Fruit fly (Drosophila melanogaster) whole organism, adult: ENCODE data around the gene Mrp5.

Experiments used
- CG11617 ChIP-seq: fragments of 200-800 bp; sonication (Bioruptor generic); optimal IDR thresholded peaks from 2 replicates; lab custom pipeline; 2017; ENCODE audit warnings: mild to moderate bottlenecking, missing biosample characterization, missing genetic modification reagents, missing genetic modification characterization
- CG12768 ChIP-seq: fragments of 200-800 bp; sonication (Bioruptor generic); optimal IDR thresholded peaks from 2 replicates; lab custom pipeline; 2017; ENCODE audit warnings: missing biosample characterization, missing genetic modification characterization, mild to moderate bottlenecking, moderate library complexity, missing genetic modification reagents
- CG14711 ChIP-seq: fragments of 200-800 bp; sonication (Bioruptor generic); optimal IDR thresholded peaks from 2 replicates; lab custom pipeline; 2018; ENCODE audit warnings: missing biosample characterization, mild to moderate bottlenecking, missing genetic modification characterization, moderate library complexity
- CG1620 ChIP-seq: fragments of 200-800 bp; sonication (Bioruptor generic); optimal IDR thresholded peaks from 2 replicates; lab custom pipeline; 2016; ENCODE audit warnings: missing biosample characterization, missing genetic modification characterization
- CG33017 ChIP-seq: fragments of 200-800 bp; sonication (Bioruptor generic); optimal IDR thresholded peaks from 2 replicates; lab custom pipeline; 2018; ENCODE audit warnings: missing biosample characterization, mild to moderate bottlenecking, missing genetic modification characterization, moderate library complexity
- CG5204 ChIP-seq: fragments of 200-800 bp; sonication (Bioruptor generic); optimal IDR thresholded peaks from 2 replicates; lab custom pipeline; 2016; ENCODE audit warnings: missing biosample characterization, missing genetic modification characterization
- CG7045 ChIP-seq: fragments of 200-800 bp; sonication (Bioruptor generic); optimal IDR thresholded peaks from 2 replicates; lab custom pipeline; 2017; ENCODE audit warnings: missing biosample characterization, mild to moderate bottlenecking, missing genetic modification characterization
- CG7101 ChIP-seq: fragments of 200-800 bp; sonication (Bioruptor generic); optimal IDR thresholded peaks from 2 replicates; lab custom pipeline; 2018; ENCODE audit warnings: missing biosample characterization, mild to moderate bottlenecking, missing genetic modification characterization, moderate library complexity
- Clk ChIP-seq: fragments of 200-800 bp; sonication (Bioruptor generic); optimal IDR thresholded peaks from 2 replicates; lab custom pipeline; 2017; ENCODE audit warnings: missing biosample characterization, missing genetic modification characterization
- Crg-1 ChIP-seq: fragments of 200-800 bp; sonication (Bioruptor generic); optimal IDR thresholded peaks from 2 replicates; lab custom pipeline; 2016; ENCODE audit warnings: missing biosample characterization, missing genetic modification characterization
- Hr96 ChIP-seq: fragments of 200-800 bp; sonication (Bioruptor generic); optimal IDR thresholded peaks from 2 replicates; lab custom pipeline; 2016; ENCODE audit warnings: missing biosample characterization, missing genetic modification characterization
- Mnt ChIP-seq: fragments of 200-800 bp; sonication (Bioruptor generic); optimal IDR thresholded peaks from 2 replicates; lab custom pipeline; 2016; ENCODE audit warnings: missing biosample characterization, mild to moderate bottlenecking, missing genetic modification characterization
- bab1 ChIP-seq: fragments of 200-800 bp; sonication (Bioruptor generic); optimal IDR thresholded peaks from 3 replicates; lab custom pipeline; 2019; ENCODE audit warnings: missing biosample characterization, mild to moderate bottlenecking, missing genetic modification characterization, moderate library complexity
- cic ChIP-seq: fragments of 200-800 bp; sonication (Bioruptor generic); optimal IDR thresholded peaks from 2 replicates; lab custom pipeline; 2017; ENCODE audit warnings: missing biosample characterization, mild to moderate bottlenecking, missing genetic modification characterization, moderate library complexity
- cnc ChIP-seq, 2 experiments: fragments of >200 bp; optimal IDR thresholded peaks; 2 replicates each; lab custom pipeline; 2017
- kay ChIP-seq: fragments of 200-800 bp; sonication (Bioruptor generic); peaks from one replicate; lab custom pipeline; 2016; ENCODE audit warnings: missing biosample characterization, missing genetic modification characterization, borderline replicate concordance
- ovo ChIP-seq: fragments of 200-800 bp; sonication (Bioruptor generic); optimal IDR thresholded peaks from 2 replicates; lab custom pipeline; 2016; ENCODE audit warnings: missing biosample characterization, missing genetic modification characterization
- pad ChIP-seq: fragments of 200-800 bp; sonication (Bioruptor generic); optimal IDR thresholded peaks from 3 replicates; lab custom pipeline; 2017; ENCODE audit warnings: missing biosample characterization, missing genetic modification characterization, mild to moderate bottlenecking, moderate library complexity, missing genetic modification reagents
- tj ChIP-seq: fragments of 200-800 bp; sonication (Bioruptor generic); optimal IDR thresholded peaks from 3 replicates; lab custom pipeline; 2017; ENCODE audit warnings: missing biosample characterization, mild to moderate bottlenecking, missing genetic modification characterization, moderate library complexity
- toe ChIP-seq: fragments of 200-800 bp; sonication (Bioruptor generic); optimal IDR thresholded peaks from 2 replicates; lab custom pipeline; 2016; ENCODE audit warnings: missing biosample characterization, missing genetic modification characterization

The Mrp5 gene

dm6 chr3R:19902926-19903739 lies 27.7 kb upstream of the Mrp5 start, which contains the start of gene ClpX:
Gene ClpX (minus strand): TSS chr3R:19903689.
- TF ChIP-seq cnc (optimal IDR thresholded peaks at IDR 0.05; lab: Kevin White, UChicago) (no peak), tj (GFP tag; lab: Kevin White, UChicago) (peak; percentile 64), toe (GFP tag; lab: Kevin White, UChicago) (no peak), CG33017 (tag; lab: Kevin White, UChicago) (no peak), ovo (GFP tag; lab: Kevin White, UChicago) (no peak), Clk (GFP tag; lab: Kevin White, UChicago) (no peak), CG7045 (no peak), Hr96 (GFP tag; lab: Kevin White, UChicago) (no peak), CG14711 (tag; lab: Kevin White, UChicago) (no peak), cic (GFP tag; lab: Kevin White, UChicago) (peak; percentile 37), bab1 (GFP tag; lab: Kevin White, UChicago) (peak; percentile 68), kay (GFP tag; lab: Kevin White, UChicago) (no peak), Crg-1 (GFP tag; lab: Kevin White, UChicago) (no peak), CG12768 (GFP tag; lab: Kevin White, UChicago) (no peak), CG11617 (GFP tag; lab: Kevin White, UChicago) (peak; percentile 12), CG1620 (no peak), CG7101 (tag; lab: Kevin White, UChicago) (no peak), Mnt (GFP tag; lab: Kevin White, UChicago) (peak; percentile 82), pad (GFP tag; lab: Kevin White, UChicago) (peak; percentile 29), CG5204 (GFP tag; lab: Kevin White, UChicago) (no peak)

- TF ChIP-seq ovo (GFP tag; lab: Kevin White, UChicago) (no peak), CG7101 (tag; lab: Kevin White, UChicago) (no peak), CG14711 (tag; lab: Kevin White, UChicago) (no peak), tj (GFP tag; lab: Kevin White, UChicago) (no peak), kay (GFP tag; lab: Kevin White, UChicago) (no peak), cic (GFP tag; lab: Kevin White, UChicago) (no peak), Mnt (GFP tag; lab: Kevin White, UChicago) (no peak), CG5204 (GFP tag; lab: Kevin White, UChicago) (no peak), bab1 (GFP tag; lab: Kevin White, UChicago) (no peak), pad (GFP tag; lab: Kevin White, UChicago) (no peak), toe (GFP tag; lab: Kevin White, UChicago) (no peak), CG12768 (GFP tag; lab: Kevin White, UChicago) (no peak), Hr96 (GFP tag; lab: Kevin White, UChicago) (no peak), CG7045 (no peak), CG11617 (GFP tag; lab: Kevin White, UChicago) (no peak)
These were observed 26.9 kb upstream of the Mrp5 start for dm6 chr3R:19902328-19902727.

dm6 chr3R:19901742-19902141 lies 26.3 kb upstream of the Mrp5 start:
- no peak for TF ChIP-seq CG7045
- TF ChIP-seq Hr96 (GFP tag; lab: Kevin White, UChicago), result no peak
- TF ChIP-seq Mnt (GFP tag; lab: Kevin White, UChicago), result no peak

dm6 chr3R:19895305-19895704 lies 19.8 kb upstream of the Mrp5 start:
- no peak for TF ChIP-seq toe (GFP tag; lab: Kevin White, UChicago)
- no peak for TF ChIP-seq CG5204 (GFP tag; lab: Kevin White, UChicago)
- TF ChIP-seq tj (GFP tag; lab: Kevin White, UChicago), result no peak
- TF ChIP-seq Hr96 (GFP tag; lab: Kevin White, UChicago), result no peak
- TF ChIP-seq kay (GFP tag; lab: Kevin White, UChicago), result no peak
- no peak for TF ChIP-seq CG1620
- no peak for TF ChIP-seq CG14711 (tag; lab: Kevin White, UChicago)
- no peak for TF ChIP-seq ovo (GFP tag; lab: Kevin White, UChicago)
- TF ChIP-seq Crg-1 (GFP tag; lab: Kevin White, UChicago), result no peak
- TF ChIP-seq CG7101 (tag; lab: Kevin White, UChicago), result no peak
- TF ChIP-seq CG7045, result no peak
- TF ChIP-seq CG12768 (GFP tag; lab: Kevin White, UChicago), result no peak

dm6 chr3R:19892046-19892445 lies 16.6 kb upstream of the Mrp5 start:
- TF ChIP-seq CG11617 (GFP tag; lab: Kevin White, UChicago) (no peak), pad (GFP tag; lab: Kevin White, UChicago) (no peak), ovo (GFP tag; lab: Kevin White, UChicago) (no peak), kay (GFP tag; lab: Kevin White, UChicago) (no peak), CG5204 (GFP tag; lab: Kevin White, UChicago) (no peak), CG7101 (tag; lab: Kevin White, UChicago) (peak; percentile 14), Mnt (GFP tag; lab: Kevin White, UChicago) (no peak), CG14711 (tag; lab: Kevin White, UChicago) (peak; percentile 15), CG12768 (GFP tag; lab: Kevin White, UChicago) (peak; percentile 15), CG33017 (tag; lab: Kevin White, UChicago) (no peak), tj (GFP tag; lab: Kevin White, UChicago) (no peak), Hr96 (GFP tag; lab: Kevin White, UChicago) (peak; percentile 35), toe (GFP tag; lab: Kevin White, UChicago) (peak; percentile 35), cnc (optimal IDR thresholded peaks at IDR 0.05; lab: Kevin White, UChicago) (no peak), Crg-1 (GFP tag; lab: Kevin White, UChicago) (no peak), bab1 (GFP tag; lab: Kevin White, UChicago) (no peak), Clk (GFP tag; lab: Kevin White, UChicago) (no peak), CG7045 (peak; percentile 28)
